Worm (Caenorhabditis elegans) whole organism, L4 larva: Measurements from ENCODE around the gene Y17D7B.3.

Experiments
- F26F4.8 ChIP-seq: fragments of 200-800 bp; sonication (Bioruptor generic); conservative IDR thresholded peaks from 2 replicates; pipeline ENCODE4 v1.3.6; 2022; ENCODE audit warnings: missing genetic modification characterization, missing compliant biosample characterization
- R02D3.7 ChIP-seq: fragments of 150-350 bp; sonication (generic microtip); optimal IDR thresholded peaks from 3 replicates; lab custom pipeline; 2014; ENCODE audit warnings: missing biosample characterization, missing genetic modification characterization
- T20F7.1 ChIP-seq: fragments of 200-800 bp; sonication (Bioruptor generic); optimal IDR thresholded peaks from 2 replicates; lab custom pipeline; 2018; ENCODE audit warnings: mild to moderate bottlenecking, missing genetic modification characterization, missing compliant biosample characterization
- Y48G9A.11 ChIP-seq: fragments of 200-800 bp; sonication (Bioruptor generic); IDR thresholded peaks from 2 replicates; pipeline ENCODE4 v1.3.6; 2022; ENCODE audit warnings: missing genetic modification reagents, missing genetic modification characterization, missing compliant biosample characterization
- Y5F2A.4 ChIP-seq: fragments of 200-800 bp; sonication (Bioruptor generic); optimal IDR thresholded peaks from 2 replicates; lab custom pipeline; 2018; ENCODE audit warnings: mild to moderate bottlenecking, missing genetic modification characterization, missing compliant biosample characterization
- Y75B8A.6 ChIP-seq: fragments of 200-800 bp; sonication (Bioruptor generic); IDR thresholded peaks from 2 replicates; pipeline ENCODE4 v1.3.6; 2022; ENCODE audit warnings: missing genetic modification reagents, missing genetic modification characterization, missing compliant biosample characterization
- aha-1 ChIP-seq: fragments of 150-350 bp; peaks from one replicate; lab custom pipeline; 2014; ENCODE audit warnings: missing biosample characterization, missing genetic modification characterization
- ama-1 ChIP-seq: fragments of 150-350 bp; optimal IDR thresholded peaks from 2 replicates; lab custom pipeline; 2014; ENCODE audit warnings: inconsistent platforms, mixed read lengths
- arid-1 ChIP-seq: fragments of 200-800 bp; sonication (Bioruptor generic); conservative IDR thresholded peaks from 2 replicates; pipeline ENCODE4 v1.3.6; 2022; ENCODE audit warnings: missing genetic modification reagents, missing genetic modification characterization, missing compliant biosample characterization
- ceh-20 ChIP-seq: fragments of 200-800 bp; sonication (Bioruptor generic); IDR thresholded peaks from 2 replicates; pipeline ENCODE4 v1.3.6; 2022; ENCODE audit warnings: missing genetic modification reagents, missing genetic modification characterization, missing compliant biosample characterization
- ceh-28 ChIP-seq: fragments of 150-350 bp; optimal IDR thresholded peaks from 2 replicates; lab custom pipeline; 2014; ENCODE audit warnings: missing biosample characterization, missing genetic modification reagents, missing genetic modification characterization
- ceh-62 ChIP-seq: sonication (generic microtip); optimal IDR thresholded peaks from 2 replicates; lab custom pipeline; 2017; ENCODE audit warnings: missing biosample characterization, missing genetic modification characterization
- cey-2 ChIP-seq: sonication (generic microtip); optimal IDR thresholded peaks from 3 replicates; lab custom pipeline; 2017; ENCODE audit warnings: missing genetic modification characterization, mild to moderate bottlenecking, missing compliant biosample characterization, antibody characterized with exemption, borderline replicate concordance; ENCODE audit not compliant: insufficient read depth
- daf-8 ChIP-seq: fragments of 200-800 bp; sonication (Bioruptor generic); IDR thresholded peaks from 2 replicates; pipeline ENCODE4 v1.3.6; 2022; ENCODE audit warnings: missing genetic modification characterization, missing compliant biosample characterization
- dmd-8 ChIP-seq: fragments of 200-800 bp; sonication (Bioruptor generic); IDR thresholded peaks from 2 replicates; pipeline ENCODE4 v1.3.6; 2022; ENCODE audit warnings: missing genetic modification characterization, missing compliant biosample characterization
- dmd-9 ChIP-seq: fragments of 200-800 bp; sonication (Bioruptor generic); IDR thresholded peaks from 2 replicates; pipeline ENCODE4 v1.3.6; 2022; ENCODE audit warnings: missing genetic modification reagents, missing genetic modification characterization, missing compliant biosample characterization
- duxl-1 ChIP-seq: sonication (generic microtip); optimal IDR thresholded peaks from 2 replicates; lab custom pipeline; 2016; ENCODE audit warnings: mild to moderate bottlenecking, missing genetic modification characterization, moderate library complexity, missing compliant biosample characterization; ENCODE audit not compliant: poor library complexity
- egl-43 ChIP-seq: fragments of 200-800 bp; sonication (Bioruptor generic); IDR thresholded peaks from 2 replicates; pipeline ENCODE4 v1.3.6; 2022; ENCODE audit warnings: missing genetic modification reagents, missing genetic modification characterization, missing compliant biosample characterization
- fkh-10 ChIP-seq: fragments of 150-350 bp; optimal IDR thresholded peaks from 2 replicates; lab custom pipeline; 2014; ENCODE audit warnings: missing biosample characterization, missing genetic modification reagents, missing genetic modification characterization
- fos-1 ChIP-seq: fragments of 150-350 bp; optimal IDR thresholded peaks from 2 replicates; lab custom pipeline; 2014; ENCODE audit warnings: missing biosample characterization, missing genetic modification characterization
- lin-38 ChIP-seq: fragments of 200-800 bp; sonication (Bioruptor generic); IDR thresholded peaks from 2 replicates; pipeline ENCODE4 v1.3.6; 2022; ENCODE audit warnings: missing genetic modification reagents, missing genetic modification characterization, missing compliant biosample characterization
- mep-1 ChIP-seq: fragments of 150-350 bp; sonication (generic microtip); optimal IDR thresholded peaks from 3 replicates; lab custom pipeline; 2014; ENCODE audit warnings: missing biosample characterization, missing genetic modification characterization
- mes-2 ChIP-seq: sonication (generic microtip); optimal IDR thresholded peaks from 2 replicates; lab custom pipeline; 2016; ENCODE audit warnings: missing genotype, mild to moderate bottlenecking, missing genetic modification characterization, missing compliant biosample characterization; ENCODE audit not compliant: poor library complexity, severe bottlenecking
- nhr-111 ChIP-seq: fragments of 200-800 bp; sonication (Bioruptor generic); optimal IDR thresholded peaks from 2 replicates; lab custom pipeline; 2018; ENCODE audit warnings: mild to moderate bottlenecking, missing genetic modification characterization, missing compliant biosample characterization
- nhr-237 ChIP-seq: sonication (generic microtip); optimal IDR thresholded peaks from 2 replicates; lab custom pipeline; 2017; ENCODE audit warnings: missing biosample characterization, missing genetic modification characterization
- nhr-25 ChIP-seq: sonication (generic microtip); optimal IDR thresholded peaks from 2 replicates; lab custom pipeline; 2017; ENCODE audit warnings: missing genetic modification characterization, mild to moderate bottlenecking, missing compliant biosample characterization, antibody characterized with exemption, moderate library complexity, borderline replicate concordance; ENCODE audit not compliant: insufficient read depth
- rbr-2 ChIP-seq: sonication (generic microtip); optimal IDR thresholded peaks from 2 replicates; lab custom pipeline; 2016; ENCODE audit warnings: missing genotype, missing genetic modification characterization, missing compliant biosample characterization
- set-16 ChIP-seq: fragments of 200-800 bp; sonication (Bioruptor generic); IDR thresholded peaks from 2 replicates; pipeline ENCODE4 v1.3.6; 2022; ENCODE audit warnings: missing genetic modification reagents, missing genetic modification characterization, missing compliant biosample characterization
- skn-1 ChIP-seq: fragments of 150-350 bp; optimal IDR thresholded peaks from 2 replicates; lab custom pipeline; 2014; ENCODE audit warnings: missing biosample characterization, missing genetic modification characterization
- snpc-1.2 ChIP-seq: fragments of 200-800 bp; sonication (Bioruptor generic); IDR thresholded peaks from 2 replicates; pipeline ENCODE4 v1.3.6; 2022; ENCODE audit warnings: missing genetic modification reagents, missing genetic modification characterization, missing compliant biosample characterization
- snpc-4 ChIP-seq: fragments of 150-350 bp; optimal IDR thresholded peaks from 2 replicates; lab custom pipeline; 2014; ENCODE audit warnings: missing biosample characterization, missing genetic modification characterization
- unc-130 ChIP-seq: sonication (generic microtip); optimal IDR thresholded peaks from 2 replicates; lab custom pipeline; 2016; ENCODE audit warnings: missing genetic modification reagents, missing genetic modification characterization, missing compliant biosample characterization
- unc-62 ChIP-seq, 3 experiments: fragments of 150-350 bp in 1 of 3; sonication (generic microtip); optimal IDR thresholded peaks in 2 of 3; peaks in 1 of 3; 1 replicate in 1 of 3; 2 replicates in 2 of 3; lab custom pipeline; 2014 to 2017; ENCODE audit warnings: missing biosample characterization in 3 of 3, missing genetic modification characterization in 3 of 3, missing genetic modification reagents in 3 of 3, missing genotype in 1 of 3
- zfp-3 ChIP-seq: fragments of 200-800 bp; sonication (Bioruptor generic); conservative IDR thresholded peaks from 2 replicates; pipeline ENCODE4 v1.3.6; 2022; ENCODE audit warnings: missing genetic modification reagents, missing genetic modification characterization, missing compliant biosample characterization
- zip-11 ChIP-seq: fragments of 200-800 bp; sonication (Bioruptor generic); IDR thresholded peaks from 2 replicates; pipeline ENCODE4 v1.3.6; 2022; ENCODE audit warnings: missing genetic modification characterization, missing compliant biosample characterization
- zip-2 ChIP-seq: fragments of 150-350 bp; optimal IDR thresholded peaks from 2 replicates; lab custom pipeline; 2014; ENCODE audit warnings: missing biosample characterization, missing genetic modification characterization

Gene Y17D7B.3

ce11 chrV:18772761-18773160 is 13.8 kb downstream of the Y17D7B.3 start, which contains the start of gene clec-257:
TSS of gene clec-257 (plus strand) at chrV:18773061.
- TF ChIP-seq nhr-111 (GFP tag; lab: Kevin White, UChicago) (no peak), nhr-237 (no peak), lin-38 (GFP tag; lab: Robert Waterston, UW) (no peak), egl-43 (GFP tag; lab: Robert Waterston, UW) (no peak), cey-2 (tag; lab: Kevin White, UChicago) (no peak), rbr-2 (no peak), F26F4.8 (no peak), Y48G9A.11 (no peak), fkh-10 (GFP tag; lab: Kevin White, UChicago) (no peak), skn-1 (tag; lab: Kevin White, UChicago) (no peak), ceh-62 (no peak), T20F7.1 (no peak), snpc-1.2 (GFP tag; lab: Robert Waterston, UW) (no peak), fos-1 (tag; lab: Kevin White, UChicago) (no peak), R02D3.7 (no peak), daf-8 (GFP tag; lab: Robert Waterston, UW) (no peak), set-16 (no peak), ceh-20 (GFP tag; lab: Robert Waterston, UW) (no peak), zfp-3 (GFP tag; lab: Robert Waterston, UW) (no peak)

ce11 chrV:18771804-18772386 is 14.7 kb downstream of the Y17D7B.3 start:
- no peak for TF ChIP-seq Y75B8A.6
- peak; percentile 91 for TF ChIP-seq aha-1
- TF ChIP-seq R02D3.7 = no peak
- peak in 1 of 2 experiments; percentile 90 for TF ChIP-seq unc-62 (GFP tag; optimal IDR thresholded peaks at IDR 0.05 in 1 of 2; lab: Kevin White, UChicago)
- TF ChIP-seq unc-62 (tag; optimal IDR thresholded peaks at IDR 0.05; lab: Kevin White, UChicago) = no peak

- TF ChIP-seq dmd-9 (no peak), nhr-111 (GFP tag; lab: Kevin White, UChicago) (no peak), dmd-8 (GFP tag; lab: Robert Waterston, UW) (no peak), nhr-25 (tag; lab: Kevin White, UChicago) (no peak), snpc-4 (no peak), mep-1 (tag; lab: Kevin White, UChicago) (no peak), R02D3.7 (no peak), ama-1 (no peak), duxl-1 (no peak), mes-2 (tag; lab: Kevin White, UChicago) (no peak), zip-11 (no peak), ceh-28 (tag; lab: Kevin White, UChicago) (no peak)
- TF ChIP-seq, all 104 proteins: peak for 0
Observed at ce11 chrV:18771390-18771789, 15.2 kb downstream of the Y17D7B.3 start, which contains the start of gene clec-256. TSS of gene clec-256 (plus strand) at chrV:18771690.

ce11 chrV:18770623-18771022 is 16.0 kb downstream of the Y17D7B.3 start, which contains the start of gene clec-255:
TSS of gene clec-255 (minus strand) at chrV:18770723.
- TF ChIP-seq unc-130 (GFP tag; lab: Kevin White, UChicago) (no peak), zip-2 (tag; lab: Kevin White, UChicago) (no peak), aha-1 (peak; percentile 3)

- no peak for TF ChIP-seq T20F7.1
- TF ChIP-seq Y5F2A.4 (GFP tag; lab: Kevin White, UChicago) = no peak
- peak in 1 of 2 experiments; percentile 93 for TF ChIP-seq unc-62 (GFP tag; optimal IDR thresholded peaks at IDR 0.05 in 1 of 2; lab: Kevin White, UChicago)
- no peak for TF ChIP-seq unc-62 (tag; optimal IDR thresholded peaks at IDR 0.05; lab: Kevin White, UChicago)
- no peak for TF ChIP-seq arid-1 (GFP tag; lab: Robert Waterston, UW)
Observed at ce11 chrV:18769902-18770301, 16.7 kb downstream of the Y17D7B.3 start.
